Worm (Caenorhabditis elegans) whole organism, L2 larva: ENCODE data around the gene H35B03.2.

Experiments used
- C34F6.9 ChIP-seq: fragments of 150-350 bp; optimal IDR thresholded peaks from 2 replicates; lab custom pipeline; 2014; ENCODE audit warnings: missing biosample characterization, missing genetic modification characterization
- R02D3.7 ChIP-seq: fragments of 150-350 bp; optimal IDR thresholded peaks from 2 replicates; lab custom pipeline; 2014; ENCODE audit warnings: missing biosample characterization, missing genetic modification characterization
- Y55F3AM.14 ChIP-seq: fragments of 200-800 bp; sonication (Bioruptor generic); optimal IDR thresholded peaks from 2 replicates; lab custom pipeline; 2018; ENCODE audit warnings: mild to moderate bottlenecking, missing genetic modification characterization, missing compliant biosample characterization
- ZK546.5 ChIP-seq: sonication (generic microtip); optimal IDR thresholded peaks from 2 replicates; lab custom pipeline; 2017; ENCODE audit warnings: missing biosample characterization, missing genetic modification characterization
- alr-1 ChIP-seq: fragments of 150-350 bp; optimal IDR thresholded peaks from 2 replicates; lab custom pipeline; 2014; ENCODE audit warnings: missing biosample characterization, missing genetic modification characterization
- aly-2 ChIP-seq: fragments of 150-350 bp; optimal IDR thresholded peaks from 2 replicates; lab custom pipeline; 2014; ENCODE audit warnings: missing biosample characterization, missing genetic modification characterization
- ama-1 ChIP-seq: fragments of 150-350 bp; optimal IDR thresholded peaks from 2 replicates; lab custom pipeline; 2018; ENCODE audit warnings: inconsistent platforms
- blmp-1 ChIP-seq: sonication (generic microtip); optimal IDR thresholded peaks from 2 replicates; lab custom pipeline; 2017; ENCODE audit warnings: missing genetic modification characterization, mild to moderate bottlenecking, missing compliant biosample characterization, antibody characterized with exemption, moderate library complexity; ENCODE audit not compliant: insufficient read depth
- ceh-82 ChIP-seq: fragments of 150-350 bp; optimal IDR thresholded peaks from 2 replicates; lab custom pipeline; 2014; ENCODE audit warnings: missing biosample characterization, missing genetic modification characterization
- dmd-4 ChIP-seq: sonication (generic microtip); optimal IDR thresholded peaks from 2 replicates; lab custom pipeline; 2017; ENCODE audit warnings: missing biosample characterization, missing genetic modification characterization
- egl-27 ChIP-seq: sonication (generic microtip); optimal IDR thresholded peaks from 3 replicates; lab custom pipeline; 2017; ENCODE audit warnings: missing biosample characterization, missing genetic modification reagents, missing genetic modification characterization
- elt-1 ChIP-seq: fragments of 150-350 bp; optimal IDR thresholded peaks from 2 replicates; lab custom pipeline; 2014; ENCODE audit warnings: missing biosample characterization, missing genetic modification characterization
- elt-3 ChIP-seq: sonication (generic microtip); optimal IDR thresholded peaks from 2 replicates; lab custom pipeline; 2017; ENCODE audit warnings: missing biosample characterization, missing genetic modification characterization
- fos-1 ChIP-seq: fragments of 150-350 bp; optimal IDR thresholded peaks from 2 replicates; lab custom pipeline; 2014; ENCODE audit warnings: missing biosample characterization, missing genetic modification characterization
- lin-11 ChIP-seq: fragments of 150-350 bp; sonication (generic microtip); optimal IDR thresholded peaks from 2 replicates; lab custom pipeline; 2014; ENCODE audit warnings: missing biosample characterization, missing genetic modification characterization, inconsistent platforms, mixed read lengths
- lin-13 ChIP-seq: fragments of 150-350 bp; optimal IDR thresholded peaks from 2 replicates; lab custom pipeline; 2014; ENCODE audit warnings: missing biosample characterization, missing genetic modification reagents, missing genetic modification characterization
- lin-39 ChIP-seq: fragments of 150-350 bp; optimal IDR thresholded peaks from 2 replicates; lab custom pipeline; 2014; ENCODE audit warnings: missing biosample characterization, missing genetic modification reagents, missing genetic modification characterization
- lsy-2 ChIP-seq, 2 experiments: fragments of 150-350 bp in 1 of 2; sonication (generic microtip) in 1 of 2; optimal IDR thresholded peaks; 2 replicates each; lab custom pipeline; 2014 to 2017; ENCODE audit warnings: missing biosample characterization in 2 of 2, missing genetic modification characterization in 2 of 2
- mab-5 ChIP-seq: fragments of 150-350 bp; optimal IDR thresholded peaks from 2 replicates; lab custom pipeline; 2014; ENCODE audit warnings: missing biosample characterization, missing genetic modification characterization
- nhr-10 ChIP-seq: sonication (generic microtip); optimal IDR thresholded peaks from 2 replicates; lab custom pipeline; 2017; ENCODE audit warnings: missing biosample characterization, missing genetic modification characterization
- nhr-11 ChIP-seq: fragments of 150-350 bp; optimal IDR thresholded peaks from 2 replicates; lab custom pipeline; 2014; ENCODE audit warnings: missing biosample characterization, missing genetic modification characterization
- nhr-12 ChIP-seq: fragments of 150-350 bp; optimal IDR thresholded peaks from 2 replicates; lab custom pipeline; 2014; ENCODE audit warnings: missing biosample characterization, missing genetic modification characterization
- nhr-129 ChIP-seq: fragments of 150-350 bp; optimal IDR thresholded peaks from 2 replicates; lab custom pipeline; 2014; ENCODE audit warnings: missing biosample characterization, missing genetic modification characterization
- nhr-21 ChIP-seq: fragments of 150-350 bp; optimal IDR thresholded peaks from 2 replicates; lab custom pipeline; 2014; ENCODE audit warnings: missing biosample characterization, missing genetic modification characterization
- nhr-23 ChIP-seq: fragments of 150-350 bp; optimal IDR thresholded peaks from 2 replicates; lab custom pipeline; 2014; ENCODE audit warnings: missing biosample characterization, missing genetic modification reagents, missing genetic modification characterization
- nhr-25 ChIP-seq: fragments of 150-350 bp; sonication (generic microtip); optimal IDR thresholded peaks from 3 replicates; lab custom pipeline; 2014; ENCODE audit warnings: missing biosample characterization, missing genetic modification characterization
- nhr-6 ChIP-seq: fragments of 150-350 bp; optimal IDR thresholded peaks from 2 replicates; lab custom pipeline; 2014; ENCODE audit warnings: missing biosample characterization, missing genetic modification characterization
- nhr-77 ChIP-seq: fragments of 150-350 bp; optimal IDR thresholded peaks from 2 replicates; lab custom pipeline; 2014; ENCODE audit warnings: missing biosample characterization, missing genetic modification characterization
- peb-1 ChIP-seq: fragments of 150-350 bp; optimal IDR thresholded peaks from 2 replicates; lab custom pipeline; 2014; ENCODE audit warnings: missing biosample characterization, missing genetic modification characterization
- sem-4 ChIP-seq: fragments of 150-350 bp; optimal IDR thresholded peaks from 2 replicates; lab custom pipeline; 2014; ENCODE audit warnings: missing biosample characterization, missing genetic modification reagents, missing genetic modification characterization
- sma-9 ChIP-seq, 2 experiments: fragments of 150-350 bp in 1 of 2; sonication (generic microtip) in 1 of 2; optimal IDR thresholded peaks; 2 replicates each; lab custom pipeline; 2014 to 2016; ENCODE audit warnings: missing genetic modification characterization in 2 of 2, mild to moderate bottlenecking in 1 of 2, missing biosample characterization in 1 of 2, missing compliant biosample characterization in 1 of 2, missing genetic modification reagents in 1 of 2, moderate library complexity in 1 of 2
- snpc-4 ChIP-seq: fragments of 150-350 bp; optimal IDR thresholded peaks from 2 replicates; lab custom pipeline; 2014; ENCODE audit warnings: missing biosample characterization, missing genetic modification characterization
- unc-55 ChIP-seq: fragments of 150-350 bp; sonication (generic microtip); optimal IDR thresholded peaks from 3 replicates; lab custom pipeline; 2014; ENCODE audit warnings: missing biosample characterization, missing genetic modification reagents, missing genetic modification characterization
- unc-62 ChIP-seq: fragments of 150-350 bp; optimal IDR thresholded peaks from 2 replicates; lab custom pipeline; 2014; ENCODE audit warnings: missing biosample characterization, missing genetic modification reagents, missing genetic modification characterization
- zag-1 ChIP-seq: fragments of 150-350 bp; optimal IDR thresholded peaks from 2 replicates; lab custom pipeline; 2014; ENCODE audit warnings: missing biosample characterization, missing genetic modification characterization
- ztf-1 ChIP-seq: fragments of 200-800 bp; sonication (Bioruptor generic); conservative IDR thresholded peaks from 2 replicates; pipeline ENCODE4 v1.3.6; 2022; ENCODE audit warnings: missing genetic modification characterization, missing compliant biosample characterization
- ztf-11 ChIP-seq: sonication (generic microtip); optimal IDR thresholded peaks from 2 replicates; lab custom pipeline; 2017; ENCODE audit warnings: missing biosample characterization, missing genetic modification characterization
- ztf-4 ChIP-seq: fragments of 150-350 bp; optimal IDR thresholded peaks from 2 replicates; lab custom pipeline; 2014; ENCODE audit warnings: missing biosample characterization, missing genetic modification characterization

H35B03.2 gene

ce11 chrIV:5741045-5741444 lies 9.6 kb upstream of the H35B03.2 start, which contains the start of gene chil-11:
Gene chil-11, plus strand, starts transcription at chrIV:5741345.
- TF ChIP-seq mab-5 (no peak), nhr-129 (tag; lab: Kevin White, UChicago) (no peak), sma-9 (GFP tag; optimal IDR thresholded peaks at IDR 0.05; lab: Kevin White, UChicago) (no peak), sma-9 (tag; optimal IDR thresholded peaks at IDR 0.05; lab: Kevin White, UChicago) (no peak), lsy-2 (tag; optimal IDR thresholded peaks at IDR 0.05; lab: Kevin White, UChicago) (no peak), sem-4 (tag; lab: Kevin White, UChicago) (no peak), ztf-11 (tag; lab: Kevin White, UChicago) (no peak), lin-13 (GFP tag; lab: Kevin White, UChicago) (no peak), blmp-1 (tag; lab: Kevin White, UChicago) (no peak), zag-1 (tag; lab: Kevin White, UChicago) (no peak), unc-62 (GFP tag; lab: Kevin White, UChicago) (no peak), nhr-11 (tag; lab: Kevin White, UChicago) (no peak), nhr-12 (tag; lab: Kevin White, UChicago) (no peak)

- TF ChIP-seq sma-9 (GFP tag; optimal IDR thresholded peaks at IDR 0.05; lab: Kevin White, UChicago), result no peak
- TF ChIP-seq sma-9 (tag; optimal IDR thresholded peaks at IDR 0.05; lab: Kevin White, UChicago), result no peak
- TF ChIP-seq R02D3.7 (tag; lab: Kevin White, UChicago), result no peak
- TF ChIP-seq ztf-11 (tag; lab: Kevin White, UChicago), result no peak
- no peak for TF ChIP-seq nhr-10 (tag; lab: Kevin White, UChicago)
- no peak for TF ChIP-seq nhr-77 (tag; lab: Kevin White, UChicago)
- no peak for TF ChIP-seq ZK546.5 (tag; lab: Kevin White, UChicago)
- no peak for TF ChIP-seq dmd-4 (tag; lab: Kevin White, UChicago)
- no peak for TF ChIP-seq sem-4 (tag; lab: Kevin White, UChicago)
- TF ChIP-seq fos-1, result no peak
- TF ChIP-seq ztf-4 (tag; lab: Kevin White, UChicago), result no peak
- TF ChIP-seq aly-2 (tag; lab: Kevin White, UChicago), result no peak
- no peak for TF ChIP-seq peb-1
- no peak for TF ChIP-seq nhr-11 (tag; lab: Kevin White, UChicago)
- no peak for TF ChIP-seq lin-11 (tag; lab: Kevin White, UChicago)
- TF ChIP-seq ztf-1 (GFP tag; lab: Robert Waterston, UW), result no peak
Observed at ce11 chrIV:5734720-5735119, 3.2 kb upstream of the H35B03.2 start, which contains the start of gene cpg-18. Gene cpg-18, plus strand, starts transcription at chrIV:5735020.

ce11 chrIV:5725300-5725699 lies 6.2 kb downstream of the H35B03.2 start, which contains the start of gene H35B03.1:
Gene H35B03.1, plus strand, starts transcription at chrIV:5725600.
- TF ChIP-seq ceh-82 (no peak), nhr-6 (tag; lab: Kevin White, UChicago) (no peak), lsy-2 (tag; optimal IDR thresholded peaks at IDR 0.05; lab: Kevin White, UChicago) (no peak), nhr-77 (tag; lab: Kevin White, UChicago) (no peak), aly-2 (tag; lab: Kevin White, UChicago) (no peak), sem-4 (tag; lab: Kevin White, UChicago) (no peak), alr-1 (tag; lab: Kevin White, UChicago) (no peak), nhr-21 (tag; lab: Kevin White, UChicago) (no peak), elt-1 (no peak), ztf-11 (tag; lab: Kevin White, UChicago) (no peak), peb-1 (no peak)

- TF ChIP-seq alr-1 (tag; lab: Kevin White, UChicago), result no peak
- no peak for TF ChIP-seq nhr-23 (tag; lab: Kevin White, UChicago)
Observed at ce11 chrIV:5723659-5724058, 7.8 kb downstream of the H35B03.2 start.

ce11 chrIV:5715341-5716112 lies 15.9 kb downstream of the H35B03.2 start:
- no peak for TF ChIP-seq unc-55 (GFP tag; lab: Kevin White, UChicago)
- no peak for TF ChIP-seq nhr-6 (tag; lab: Kevin White, UChicago)
- TF ChIP-seq elt-3 (tag; lab: Kevin White, UChicago), result no peak
- no peak for TF ChIP-seq Y55F3AM.14 (GFP tag; lab: Kevin White, UChicago)
- TF ChIP-seq nhr-77 (tag; lab: Kevin White, UChicago), result no peak
- TF ChIP-seq nhr-25 (tag; lab: Kevin White, UChicago), result no peak
- no peak for TF ChIP-seq lin-11 (tag; lab: Kevin White, UChicago)
- no peak for TF ChIP-seq unc-62 (GFP tag; lab: Kevin White, UChicago)
- TF ChIP-seq egl-27, result no peak
- no peak for TF ChIP-seq lin-39 (tag; lab: Kevin White, UChicago)
- no peak for TF ChIP-seq snpc-4 (tag; lab: Kevin White, UChicago)
- TF ChIP-seq C34F6.9, result no peak
- no peak for TF ChIP-seq ama-1 (lab: Kevin White, UChicago)
- TF ChIP-seq nhr-10 (tag; lab: Kevin White, UChicago), result no peak
